Fruit fly (Drosophila melanogaster) whole organism, embryonic: ENCODE results near the gene Cyfip.

ENCODE experiments used
- Awh ChIP-seq: fragments of 200-800 bp; sonication (Bioruptor generic); IDR thresholded peaks from 2 replicates; pipeline ENCODE4, ENCODE4 v1.3.6; 2022; ENCODE audit warnings: missing biosample characterization, missing genetic modification characterization
- CG10431 ChIP-seq: fragments of 200-800 bp; sonication (Bioruptor generic); optimal IDR thresholded peaks from 3 replicates; lab custom pipeline; 2018; ENCODE audit warnings: missing biosample characterization, mild to moderate bottlenecking, missing genetic modification characterization
- CG10462 ChIP-seq: fragments of 200-800 bp; sonication (Bioruptor generic); optimal IDR thresholded peaks from 2 replicates; lab custom pipeline; 2016; ENCODE audit warnings: missing biosample characterization, missing genetic modification characterization
- CG10543 ChIP-seq: fragments of 200-800 bp; sonication (Bioruptor generic); optimal IDR thresholded peaks from 3 replicates; lab custom pipeline; 2017; ENCODE audit warnings: missing biosample characterization, mild to moderate bottlenecking, missing genetic modification characterization, moderate library complexity
- CG11247 ChIP-seq: fragments of 200-800 bp; sonication (Bioruptor generic); IDR thresholded peaks from 2 replicates; pipeline ENCODE4 v1.3.6; 2022; ENCODE audit warnings: missing biosample characterization, missing genetic modification characterization
- CG12219 ChIP-seq: fragments of 200-800 bp; sonication (Bioruptor generic); optimal IDR thresholded peaks from 3 replicates; lab custom pipeline; 2018; ENCODE audit warnings: missing biosample characterization, mild to moderate bottlenecking, missing genetic modification characterization
- CG1529 ChIP-seq: fragments of 200-800 bp; sonication (Bioruptor generic); optimal IDR thresholded peaks from 3 replicates; lab custom pipeline; 2018; ENCODE audit warnings: missing biosample characterization, missing genetic modification characterization
- CG15601 ChIP-seq: fragments of 200-800 bp; sonication (Bioruptor generic); optimal IDR thresholded peaks from 3 replicates; lab custom pipeline; 2019; ENCODE audit warnings: missing biosample characterization, mild to moderate bottlenecking, missing genetic modification characterization, moderate library complexity
- CG17361 ChIP-seq: fragments of 200-800 bp; sonication (Bioruptor generic); IDR thresholded peaks from 3 replicates; pipeline ENCODE4 v1.3.6; 2022; ENCODE audit warnings: missing biosample characterization, missing genetic modification characterization
- CG17385 ChIP-seq: fragments of 200-800 bp; sonication (Bioruptor generic); optimal IDR thresholded peaks from 3 replicates; lab custom pipeline; 2018; ENCODE audit warnings: missing biosample characterization, mild to moderate bottlenecking, missing genetic modification characterization
- CG1792 ChIP-seq: fragments of 200-800 bp; sonication (Bioruptor generic); optimal IDR thresholded peaks from 2 replicates; lab custom pipeline; 2016; ENCODE audit warnings: missing biosample characterization, missing genetic modification characterization
- CG5180 ChIP-seq: fragments of 200-800 bp; sonication (Bioruptor generic); optimal IDR thresholded peaks from 3 replicates; lab custom pipeline; 2017; ENCODE audit warnings: missing biosample characterization, missing genetic modification characterization, mild to moderate bottlenecking, moderate library complexity, missing genetic modification reagents
- CG6683 ChIP-seq: fragments of 200-800 bp; sonication (Bioruptor generic); optimal IDR thresholded peaks from 2 replicates; lab custom pipeline; 2017; ENCODE audit warnings: missing biosample characterization, mild to moderate bottlenecking, missing genetic modification characterization, missing genetic modification reagents
- CG7271 ChIP-seq: fragments of 200-800 bp; sonication (Bioruptor generic); optimal IDR thresholded peaks from 2 replicates; lab custom pipeline; 2018; ENCODE audit warnings: missing biosample characterization, mild to moderate bottlenecking, missing genetic modification characterization, moderate library complexity
- CkIIα-i1 ChIP-seq: fragments of 200-800 bp; sonication (Bioruptor generic); IDR thresholded peaks from 2 replicates; pipeline ENCODE4 v1.3.6; 2022; ENCODE audit warnings: missing biosample characterization, missing genetic modification characterization
- Dek ChIP-seq: fragments of 200-800 bp; sonication (Bioruptor generic); optimal IDR thresholded peaks from 3 replicates; lab custom pipeline; 2019; ENCODE audit warnings: missing biosample characterization, mild to moderate bottlenecking, missing genetic modification characterization, moderate library complexity
- Dfd ChIP-seq, 2 experiments: fragments of >200 bp; optimal IDR thresholded peaks; 2 replicates each; lab custom pipeline; 2017; ENCODE audit warnings: missing biosample characterization in 2 of 2, missing genetic modification characterization in 2 of 2
- Dip2 ChIP-seq: fragments of 200-800 bp; sonication (Bioruptor generic); IDR thresholded peaks from 2 replicates; pipeline ENCODE4 v1.3.6; 2022; ENCODE audit warnings: missing biosample characterization, missing genetic modification characterization
- Mrtf ChIP-seq: fragments of 200-800 bp; sonication (Bioruptor generic); IDR thresholded peaks from 3 replicates; pipeline ENCODE4 v1.3.6; 2022; ENCODE audit warnings: missing biosample characterization, missing genetic modification characterization
- NFAT ChIP-seq: fragments of 200-800 bp; sonication (Bioruptor generic); IDR thresholded peaks from 2 replicates; pipeline ENCODE4 v1.3.6; 2022; ENCODE audit warnings: missing biosample characterization, missing genetic modification characterization
- Oaz ChIP-seq: fragments of 200-800 bp; sonication (Bioruptor generic); IDR thresholded peaks from 2 replicates; pipeline ENCODE4 v1.3.6; 2022; ENCODE audit warnings: missing biosample characterization, missing genetic modification characterization
- Optix ChIP-seq: fragments of 200-800 bp; sonication (Bioruptor generic); IDR thresholded peaks from 3 replicates; pipeline ENCODE4 v1.3.6; 2022; ENCODE audit warnings: missing biosample characterization, missing genetic modification characterization
- Ptx1 ChIP-seq: fragments of 200-800 bp; sonication (Bioruptor generic); IDR thresholded peaks from 2 replicates; pipeline ENCODE4 v1.3.6; 2022; ENCODE audit warnings: missing biosample characterization, missing genetic modification characterization
- Ravus ChIP-seq: fragments of 200-800 bp; sonication (Bioruptor generic); IDR thresholded peaks from 2 replicates; pipeline ENCODE4 v1.3.6; 2022; ENCODE audit warnings: missing biosample characterization, missing genetic modification characterization
- Side ChIP-seq: fragments of 200-800 bp; sonication (Bioruptor generic); optimal IDR thresholded peaks from 2 replicates; lab custom pipeline; 2016; ENCODE audit warnings: missing biosample characterization, missing genetic modification characterization
- Taf1 ChIP-seq: fragments of 200-800 bp; sonication (Bioruptor generic); IDR thresholded peaks from 2 replicates; pipeline ENCODE4 v1.3.6; 2022; ENCODE audit warnings: missing biosample characterization, missing genetic modification characterization
- Vsx1 ChIP-seq: fragments of 200-800 bp; sonication (Bioruptor generic); optimal IDR thresholded peaks from 2 replicates; lab custom pipeline; 2017; ENCODE audit warnings: missing biosample characterization, mild to moderate bottlenecking, missing genetic modification characterization, missing genetic modification reagents
- aop ChIP-seq: fragments of 200-800 bp; sonication (Bioruptor generic); IDR thresholded peaks from 2 replicates; pipeline ENCODE4 v1.3.6; 2022; ENCODE audit warnings: missing biosample characterization, missing genetic modification characterization
- ash1 ChIP-seq: fragments of 200-800 bp; sonication (Bioruptor generic); optimal IDR thresholded peaks from 2 replicates; lab custom pipeline; 2018; ENCODE audit warnings: missing biosample characterization, mild to moderate bottlenecking, missing genetic modification characterization
- cad ChIP-seq: fragments of >200 bp; optimal IDR thresholded peaks from 2 replicates; lab custom pipeline; 2017; ENCODE audit warnings: missing biosample characterization, missing genetic modification characterization
- ci ChIP-seq: fragments of 200-800 bp; sonication (Bioruptor generic); IDR thresholded peaks from 3 replicates; pipeline ENCODE4 v1.3.6; 2022; ENCODE audit warnings: missing biosample characterization, missing genetic modification characterization
- dati ChIP-seq: fragments of 200-800 bp; sonication (Bioruptor generic); IDR thresholded peaks from 2 replicates; pipeline ENCODE4 v1.3.6; 2022; ENCODE audit warnings: missing biosample characterization, missing genetic modification characterization
- eve ChIP-seq, 2 experiments: fragments of >200 bp; optimal IDR thresholded peaks; 2 replicates each; lab custom pipeline; 2017; ENCODE audit warnings: missing biosample characterization in 2 of 2, missing genetic modification characterization in 2 of 2
- fru ChIP-seq: fragments of >200 bp; optimal IDR thresholded peaks from 2 replicates; lab custom pipeline; 2017
- gsb ChIP-seq: fragments of 200-800 bp; sonication (Bioruptor generic); IDR thresholded peaks from 2 replicates; pipeline ENCODE4 v1.3.6; 2022; ENCODE audit warnings: missing biosample characterization, missing genetic modification characterization
- her ChIP-seq: fragments of 200-800 bp; sonication (Bioruptor generic); optimal IDR thresholded peaks from 2 replicates; lab custom pipeline; 2016; ENCODE audit warnings: missing biosample characterization, missing genetic modification characterization
- ind ChIP-seq: fragments of 200-800 bp; sonication (Bioruptor generic); optimal IDR thresholded peaks from 3 replicates; lab custom pipeline; 2016; ENCODE audit warnings: missing biosample characterization, missing genetic modification characterization
- insv ChIP-seq, 2 experiments: fragments of 200-800 bp; sonication (Bioruptor generic); optimal IDR thresholded peaks; 3 replicates each; lab custom pipeline; 2016 to 2018; ENCODE audit warnings: missing biosample characterization in 2 of 2, missing genetic modification characterization in 2 of 2
- inv ChIP-seq: fragments of 200-800 bp; sonication (Bioruptor generic); IDR thresholded peaks from 2 replicates; pipeline ENCODE4 v1.3.6; 2022; ENCODE audit warnings: missing biosample characterization, missing genetic modification characterization; ENCODE audit not compliant: partially characterized antibody
- ken ChIP-seq: fragments of 200-800 bp; sonication (Bioruptor generic); IDR thresholded peaks from 3 replicates; pipeline ENCODE4 v1.3.6; 2022; ENCODE audit warnings: missing biosample characterization, missing genetic modification characterization
- lov ChIP-seq, 2 experiments: fragments of 200-800 bp in 1 of 2; fragments of >200 bp in 1 of 2; sonication (Bioruptor generic) in 1 of 2; IDR thresholded peaks in 1 of 2; optimal IDR thresholded peaks in 1 of 2; 2 replicates in 1 of 2; 3 replicates in 1 of 2; pipeline versions ENCODE4 v1.3.6 to Lab custom; 2017 to 2022; ENCODE audit warnings: missing biosample characterization in 1 of 2, missing genetic modification characterization in 1 of 2
- odd ChIP-seq: fragments of 200-800 bp; sonication (Bioruptor generic); optimal IDR thresholded peaks from 2 replicates; lab custom pipeline; 2017; ENCODE audit warnings: missing biosample characterization, mild to moderate bottlenecking, missing genetic modification characterization
- org-1 ChIP-seq: fragments of 200-800 bp; sonication (Bioruptor generic); optimal IDR thresholded peaks from 2 replicates; lab custom pipeline; 2017; ENCODE audit warnings: missing biosample characterization, missing genetic modification characterization
- p53 ChIP-seq: fragments of 200-800 bp; sonication (Bioruptor generic); optimal IDR thresholded peaks from 2 replicates; lab custom pipeline; 2016; ENCODE audit warnings: missing biosample characterization, missing genetic modification characterization
- pan ChIP-seq, 4 experiments: fragments of >200 bp in 3 of 4; fragments of 200-800 bp in 1 of 4; sonication (Bioruptor generic) in 1 of 4; optimal IDR thresholded peaks in 3 of 4; IDR thresholded peaks in 1 of 4; 2 replicates each; pipeline versions ENCODE4 v1.3.6 to Lab custom; 2017 to 2022; ENCODE audit warnings: missing biosample characterization in 2 of 4, missing genetic modification characterization in 2 of 4, mixed read lengths in 1 of 4
- prd ChIP-seq, 3 experiments: fragments of >200 bp in 2 of 3; fragments of 200-800 bp in 1 of 3; sonication (Bioruptor generic) in 1 of 3; optimal IDR thresholded peaks in 2 of 3; IDR thresholded peaks in 1 of 3; 2 replicates in 2 of 3; 3 replicates in 1 of 3; pipeline versions ENCODE4 v1.3.6 to Lab custom; 2017 to 2022; ENCODE audit warnings: missing biosample characterization in 1 of 3, missing genetic modification characterization in 1 of 3
- scrt ChIP-seq: fragments of 200-800 bp; sonication (Bioruptor generic); optimal IDR thresholded peaks from 2 replicates; lab custom pipeline; 2018; ENCODE audit warnings: missing biosample characterization, mild to moderate bottlenecking, missing genetic modification characterization, moderate library complexity
- sens ChIP-seq: fragments of 200-800 bp; sonication (Bioruptor generic); peaks from one replicate; lab custom pipeline; 2016; ENCODE audit warnings: missing biosample characterization, missing genetic modification characterization
- sim ChIP-seq: fragments of 200-800 bp; sonication (Bioruptor generic); IDR thresholded peaks from 2 replicates; pipeline ENCODE4 v1.3.6; 2022; ENCODE audit warnings: missing biosample characterization, missing genetic modification characterization
- tin ChIP-seq: fragments of 200-800 bp; sonication (Bioruptor generic); optimal IDR thresholded peaks from 3 replicates; lab custom pipeline; 2016; ENCODE audit warnings: missing biosample characterization, missing genetic modification characterization
- tup ChIP-seq: fragments of 200-800 bp; sonication (Bioruptor generic); optimal IDR thresholded peaks from 2 replicates; lab custom pipeline; 2016; ENCODE audit warnings: missing biosample characterization, mild to moderate bottlenecking, missing genetic modification characterization, moderate library complexity
- unc-4 ChIP-seq: fragments of 200-800 bp; sonication (Bioruptor generic); IDR thresholded peaks from 2 replicates; pipeline ENCODE4 v1.3.6; 2022; ENCODE audit warnings: missing biosample characterization, missing genetic modification characterization; ENCODE audit not compliant: partially characterized antibody

Gene Cyfip

dm6 chr3R:15287763-15288162 lies 45.3 kb upstream of the Cyfip start:
- no peak for TF ChIP-seq Ravus
- no peak for TF ChIP-seq Dfd (GFP tag; optimal IDR thresholded peaks at IDR 0.05; lab: Kevin White, UChicago)
- TF ChIP-seq CG6683: no peak
- TF ChIP-seq prd (optimal IDR thresholded peaks at IDR 0.05; lab: Kevin White, UChicago): no peak
- TF ChIP-seq prd (GFP tag; IDR thresholded peaks at IDR 0.05; lab: Robert Waterston, UW): no peak
- no peak for TF ChIP-seq ken (GFP tag; lab: Robert Waterston, UW)
- no peak for TF ChIP-seq Optix (GFP tag; lab: Robert Waterston, UW)
- TF ChIP-seq tup: no peak
- no peak for TF ChIP-seq pan (optimal IDR thresholded peaks at IDR 0.05; lab: Kevin White, UChicago)
- TF ChIP-seq pan (GFP tag; optimal IDR thresholded peaks at IDR 0.05 in 1 of 2, IDR thresholded peaks at IDR 0.05 in 1 of 2): no peak
- no peak for TF ChIP-seq sim (GFP tag; lab: Robert Waterston, UW)
- no peak for TF ChIP-seq Oaz (GFP tag; lab: Robert Waterston, UW)
- TF ChIP-seq Ptx1 (GFP tag; lab: Robert Waterston, UW): no peak
- no peak for TF ChIP-seq CG17385 (GFP tag; lab: Kevin White, UChicago)
- no peak for TF ChIP-seq CG7271
- no peak for TF ChIP-seq unc-4 (GFP tag; lab: Robert Waterston, UW)
- no peak for TF ChIP-seq ind (GFP tag; lab: Kevin White, UChicago)
- no peak for TF ChIP-seq Dip2 (GFP tag; lab: Robert Waterston, UW)
- no peak for TF ChIP-seq ci (GFP tag; lab: Robert Waterston, UW)
- TF ChIP-seq inv (GFP tag; lab: Robert Waterston, UW): no peak
- peak; percentile 82 for TF ChIP-seq CG10462 (GFP tag; lab: Kevin White, UChicago)
- no peak for TF ChIP-seq odd
- TF ChIP-seq Awh (GFP tag; lab: Robert Waterston, UW): no peak
- TF ChIP-seq Mrtf: no peak
- no peak for TF ChIP-seq ash1 (GFP tag; lab: Kevin White, UChicago)
- peak; percentile 4 for TF ChIP-seq CG1792 (GFP tag; lab: Kevin White, UChicago)
- TF ChIP-seq her (GFP tag; lab: Kevin White, UChicago): peak; percentile 49
- TF ChIP-seq insv (GFP tag; optimal IDR thresholded peaks at IDR 0.05; lab: Kevin White, UChicago): peak in 1 of 2 experiments; percentile 50
- TF ChIP-seq cad (GFP tag; lab: Kevin White, UChicago): no peak
- no peak for TF ChIP-seq NFAT (GFP tag; lab: Robert Waterston, UW)
- TF ChIP-seq CG1529: no peak
- no peak for TF ChIP-seq dati (GFP tag; lab: Robert Waterston, UW)
- TF ChIP-seq CG11247: no peak
- no peak for TF ChIP-seq CG17361 (GFP tag; lab: Robert Waterston, UW)
- no peak for TF ChIP-seq CkIIα-i1
- TF ChIP-seq scrt (GFP tag; lab: Kevin White, UChicago): peak; percentile 85
- no peak for TF ChIP-seq CG5180
- no peak for TF ChIP-seq CG12219 (GFP tag; lab: Kevin White, UChicago)
- no peak for TF ChIP-seq org-1
- peak; percentile 5 for TF ChIP-seq p53 (GFP tag; lab: Kevin White, UChicago)
- no peak for TF ChIP-seq CG10431 (GFP tag; lab: Kevin White, UChicago)
- no peak for TF ChIP-seq tin (GFP tag; lab: Kevin White, UChicago)
- TF ChIP-seq Taf1 (GFP tag; lab: Robert Waterston, UW): no peak
- no peak for TF ChIP-seq eve (GFP tag; optimal IDR thresholded peaks at IDR 0.05; lab: Kevin White, UChicago)
- no peak for TF ChIP-seq Vsx1 (GFP tag; lab: Kevin White, UChicago)
- TF ChIP-seq sens (GFP tag; lab: Kevin White, UChicago): peak; percentile 64
- peak; percentile 21 for TF ChIP-seq Dek (tag; lab: Kevin White, UChicago)
- TF ChIP-seq fru: no peak
- TF ChIP-seq Side (GFP tag; lab: Kevin White, UChicago): no peak
- no peak for TF ChIP-seq lov (optimal IDR thresholded peaks at IDR 0.05; lab: Kevin White, UChicago)
- no peak for TF ChIP-seq lov (GFP tag; IDR thresholded peaks at IDR 0.05; lab: Robert Waterston, UW)
- no peak for TF ChIP-seq CG10543
- TF ChIP-seq aop (GFP tag; lab: Robert Waterston, UW): no peak
- no peak for TF ChIP-seq gsb (GFP tag; lab: Robert Waterston, UW)
- TF ChIP-seq CG15601 (tag; lab: Kevin White, UChicago): no peak
